Worm (Caenorhabditis elegans) whole organism, L1 larva: ENCODE measurements around the gene W01B6.4.
A peak's percentile ranks its signal among the peaks of the same experiment; 100 is the strongest.

Experiments used
- C04F5.9 ChIP-seq: sonication (generic microtip); optimal IDR thresholded peaks from 2 replicates; lab custom pipeline; 2016; ENCODE audit warnings: missing genetic modification characterization, missing compliant biosample characterization
- aha-1 ChIP-seq: fragments of 150-350 bp; optimal IDR thresholded peaks from 2 replicates; lab custom pipeline; 2014; ENCODE audit warnings: missing biosample characterization, missing genetic modification characterization
- alr-1 ChIP-seq: fragments of 200-800 bp; sonication (Bioruptor generic); optimal IDR thresholded peaks from 2 replicates; lab custom pipeline; 2018; ENCODE audit warnings: borderline replicate concordance, mild to moderate bottlenecking, missing genetic modification characterization, missing compliant biosample characterization
- ama-1 ChIP-seq: fragments of 150-350 bp; optimal IDR thresholded peaks from 2 replicates; lab custom pipeline; 2014
- blmp-1 ChIP-seq: fragments of 150-350 bp; optimal IDR thresholded peaks from 2 replicates; lab custom pipeline; 2014; ENCODE audit warnings: missing biosample characterization, missing genetic modification characterization
- ceh-8 ChIP-seq: fragments of 200-800 bp; sonication (Bioruptor generic); optimal IDR thresholded peaks from 2 replicates; lab custom pipeline; 2018; ENCODE audit warnings: mild to moderate bottlenecking, missing genetic modification characterization, moderate library complexity, missing compliant biosample characterization
- ces-1 ChIP-seq: fragments of 150-350 bp; optimal IDR thresholded peaks from 2 replicates; lab custom pipeline; 2014; ENCODE audit warnings: missing biosample characterization, missing genetic modification reagents, missing genetic modification characterization
- dsc-1 ChIP-seq: sonication (generic microtip); optimal IDR thresholded peaks from 2 replicates; lab custom pipeline; 2016; ENCODE audit warnings: mild to moderate bottlenecking, missing genetic modification characterization, missing compliant biosample characterization
- efl-1 ChIP-seq, 4 experiments: fragments of 150-350 bp; optimal IDR thresholded peaks in 3 of 4; peaks in 1 of 4; 1 replicate in 1 of 4; 2 replicates in 3 of 4; lab custom pipeline; 2014; ENCODE audit warnings: missing biosample characterization in 2 of 4, missing genetic modification characterization in 2 of 4, missing genetic modification reagents in 2 of 4
- efl-3 ChIP-seq: fragments of 200-800 bp; sonication (Bioruptor generic); optimal IDR thresholded peaks from 2 replicates; lab custom pipeline; 2018; ENCODE audit warnings: mild to moderate bottlenecking, missing genetic modification characterization, missing compliant biosample characterization
- elt-3 ChIP-seq, 6 experiments: fragments of 150-350 bp in 1 of 6; sonication (generic microtip); optimal IDR thresholded peaks; 2 replicates each; lab custom pipeline; 2017 to 2018; ENCODE audit warnings: missing biosample characterization in 6 of 6, missing genetic modification characterization in 6 of 6, inconsistent platforms in 1 of 6
- fkh-4 ChIP-seq: sonication (generic microtip); optimal IDR thresholded peaks from 2 replicates; lab custom pipeline; 2016; ENCODE audit warnings: missing compliant biosample characterization, missing genetic modification characterization, borderline replicate concordance
- fkh-8 ChIP-seq: sonication (generic microtip); optimal IDR thresholded peaks from 2 replicates; lab custom pipeline; 2016; ENCODE audit warnings: mild to moderate bottlenecking, missing genetic modification characterization, missing compliant biosample characterization
- hlh-4 ChIP-seq: sonication (generic microtip); optimal IDR thresholded peaks from 2 replicates; lab custom pipeline; 2016; ENCODE audit warnings: mild to moderate bottlenecking, missing genetic modification characterization, missing compliant biosample characterization
- hpl-2 ChIP-seq: fragments of 150-350 bp; optimal IDR thresholded peaks from 2 replicates; lab custom pipeline; 2014; ENCODE audit warnings: missing biosample characterization, missing genetic modification reagents, missing genetic modification characterization
- isw-1 ChIP-seq: fragments of 200-800 bp; sonication (Bioruptor generic); IDR thresholded peaks from 2 replicates; pipeline ENCODE4 v1.3.6; 2022; ENCODE audit warnings: missing genetic modification characterization, missing compliant biosample characterization
- lin-14 ChIP-seq: fragments of 200-800 bp; sonication (Bioruptor generic); optimal IDR thresholded peaks from 2 replicates; lab custom pipeline; 2018; ENCODE audit warnings: mild to moderate bottlenecking, missing genetic modification characterization, moderate library complexity, missing compliant biosample characterization
- lin-15B ChIP-seq: fragments of 150-350 bp; sonication (generic microtip); optimal IDR thresholded peaks from 3 replicates; lab custom pipeline; 2014; ENCODE audit warnings: missing biosample characterization, missing genetic modification characterization
- lin-39 ChIP-seq: fragments of 150-350 bp; optimal IDR thresholded peaks from 2 replicates; lab custom pipeline; 2014; ENCODE audit warnings: missing biosample characterization, missing genetic modification reagents, missing genetic modification characterization
- lir-3 ChIP-seq: sonication (generic microtip); optimal IDR thresholded peaks from 2 replicates; lab custom pipeline; 2016; ENCODE audit warnings: mild to moderate bottlenecking, missing genetic modification characterization, moderate library complexity, missing compliant biosample characterization; ENCODE audit not compliant: poor library complexity
- mab-9 ChIP-seq: fragments of 200-800 bp; sonication (Bioruptor generic); IDR thresholded peaks from 2 replicates; pipeline ENCODE4 v1.3.6; 2022; ENCODE audit warnings: missing genetic modification reagents, missing genetic modification characterization, missing compliant biosample characterization
- mep-1 ChIP-seq: fragments of 150-350 bp; optimal IDR thresholded peaks from 2 replicates; lab custom pipeline; 2014; ENCODE audit warnings: missing biosample characterization, missing genetic modification characterization
- nhr-11 ChIP-seq: fragments of 150-350 bp; optimal IDR thresholded peaks from 2 replicates; lab custom pipeline; 2014; ENCODE audit warnings: missing biosample characterization, missing genetic modification characterization
- nhr-237 ChIP-seq: fragments of 150-350 bp; optimal IDR thresholded peaks from 2 replicates; lab custom pipeline; 2014; ENCODE audit warnings: missing biosample characterization, missing genetic modification characterization
- nhr-71 ChIP-seq: sonication (generic microtip); optimal IDR thresholded peaks from 2 replicates; lab custom pipeline; 2016; ENCODE audit warnings: mild to moderate bottlenecking, missing genetic modification characterization, moderate library complexity, missing compliant biosample characterization
- pax-3 ChIP-seq: fragments of 200-800 bp; sonication (Bioruptor generic); optimal IDR thresholded peaks from 2 replicates; lab custom pipeline; 2018; ENCODE audit warnings: mild to moderate bottlenecking, missing genetic modification characterization, moderate library complexity, missing compliant biosample characterization
- pqm-1 ChIP-seq: sonication (generic microtip); optimal IDR thresholded peaks from 3 replicates; lab custom pipeline; 2017; ENCODE audit warnings: missing biosample characterization, missing genetic modification characterization
- snpc-4 ChIP-seq: fragments of 150-350 bp; optimal IDR thresholded peaks from 2 replicates; lab custom pipeline; 2014; ENCODE audit warnings: missing biosample characterization, missing genetic modification characterization
- snu-23 ChIP-seq: sonication (generic microtip); optimal IDR thresholded peaks from 2 replicates; lab custom pipeline; 2016; ENCODE audit warnings: missing genetic modification characterization, missing compliant biosample characterization
- sup-37 ChIP-seq: fragments of 200-800 bp; sonication (Bioruptor generic); optimal IDR thresholded peaks from 2 replicates; lab custom pipeline; 2018; ENCODE audit warnings: mild to moderate bottlenecking, missing genetic modification characterization, missing compliant biosample characterization
- unc-130 ChIP-seq: fragments of 150-350 bp; optimal IDR thresholded peaks from 2 replicates; lab custom pipeline; 2017; ENCODE audit warnings: missing biosample characterization, missing genetic modification characterization, inconsistent platforms
- unc-86 ChIP-seq: sonication (generic microtip); optimal IDR thresholded peaks from 2 replicates; lab custom pipeline; 2016; ENCODE audit warnings: missing genetic modification characterization, missing compliant biosample characterization
- unc-98 ChIP-seq: fragments of 200-800 bp; sonication (Bioruptor generic); IDR thresholded peaks from 2 replicates; pipeline ENCODE4 v1.3.6; 2022; ENCODE audit warnings: missing genetic modification characterization, missing compliant biosample characterization
- vab-15 ChIP-seq: sonication (generic microtip); optimal IDR thresholded peaks from 2 replicates; lab custom pipeline; 2017; ENCODE audit warnings: missing genotype, mild to moderate bottlenecking, missing genetic modification characterization, missing compliant biosample characterization
- zag-1 ChIP-seq: fragments of 150-350 bp; optimal IDR thresholded peaks from 2 replicates; lab custom pipeline; 2014; ENCODE audit warnings: missing biosample characterization, missing genetic modification characterization
- ztf-11 ChIP-seq, 2 experiments: sonication (generic microtip); optimal IDR thresholded peaks; 2 replicates each; lab custom pipeline; 2016 to 2017; ENCODE audit warnings: missing genetic modification characterization in 2 of 2, missing biosample characterization in 1 of 2, missing compliant biosample characterization in 1 of 2
- ztf-4 ChIP-seq: fragments of 150-350 bp; optimal IDR thresholded peaks from 2 replicates; lab custom pipeline; 2014; ENCODE audit warnings: missing biosample characterization, missing genetic modification characterization

The W01B6.4 gene

ce11 chrIV:10075899-10076298, 639 bp downstream of the W01B6.4 start, which contains the start of gene W01B6.5:
W01B6.5 (plus strand) TSS chrIV:10076199.
- TF ChIP-seq C04F5.9 (tag; lab: Kevin White, UChicago) = no peak
- TF ChIP-seq unc-98 = no peak
- TF ChIP-seq hlh-4 (tag; lab: Kevin White, UChicago) = no peak
- no peak for TF ChIP-seq efl-1 (optimal IDR thresholded peaks at IDR 0.05; lab: Kevin White, UChicago)
- peak in 1 of 2 experiments; percentile 40 for TF ChIP-seq efl-1 (GFP tag; optimal IDR thresholded peaks at IDR 0.05 in 1 of 2; lab: Kevin White, UChicago)
- no peak for TF ChIP-seq dsc-1 (tag; lab: Kevin White, UChicago)

- no peak for TF ChIP-seq sup-37
- no peak for TF ChIP-seq ztf-11 (tag; optimal IDR thresholded peaks at IDR 0.05; lab: Kevin White, UChicago)
- no peak for TF ChIP-seq fkh-8 (tag; lab: Kevin White, UChicago)
- no peak for TF ChIP-seq dsc-1 (tag; lab: Kevin White, UChicago)
- TF ChIP-seq snu-23 = no peak
- no peak for TF ChIP-seq hpl-2 (GFP tag; lab: Kevin White, UChicago)
- TF ChIP-seq lin-15B (tag; lab: Kevin White, UChicago) = no peak
- TF ChIP-seq elt-3 (tag; optimal IDR thresholded peaks at IDR 0.05; lab: Kevin White, UChicago) = no peak
- TF ChIP-seq unc-130 (tag; lab: Kevin White, UChicago) = no peak
Observed at ce11 chrIV:10078003-10078402, 2.7 kb downstream of the W01B6.4 start.

ce11 chrIV:10080816-10081215, 5.6 kb downstream of the W01B6.4 start, which contains the start of gene W01B6.6:
W01B6.6 (plus strand) TSS chrIV:10081116.
- TF ChIP-seq snpc-4 (no peak), vab-15 (tag; lab: Kevin White, UChicago) (no peak), blmp-1 (no peak), unc-86 (tag; lab: Kevin White, UChicago) (no peak), isw-1 (GFP tag; lab: Robert Waterston, UW) (no peak), fkh-4 (no peak), mab-9 (no peak), sup-37 (no peak), C04F5.9 (tag; lab: Kevin White, UChicago) (no peak), aha-1 (no peak), mep-1 (no peak), ama-1 (lab: Kevin White, UChicago) (no peak), pqm-1 (tag; lab: Kevin White, UChicago) (no peak), lin-39 (tag; lab: Kevin White, UChicago) (no peak), alr-1 (tag; lab: Kevin White, UChicago) (no peak), nhr-71 (no peak), elt-3 (tag; optimal IDR thresholded peaks at IDR 0.05; lab: Kevin White, UChicago) (no peak), unc-130 (tag; lab: Kevin White, UChicago) (no peak), ztf-4 (tag; lab: Kevin White, UChicago) (no peak)

ce11 chrIV:10084323-10084959, 9.2 kb downstream of the W01B6.4 start, which contains the start of gene W01B6.8:
W01B6.8 (minus strand) TSS chrIV:10084373.
- TF ChIP-seq lin-14 (no peak), lir-3 (tag; lab: Kevin White, UChicago) (no peak), pax-3 (tag; lab: Kevin White, UChicago) (no peak), nhr-237 (tag; lab: Kevin White, UChicago) (no peak), ces-1 (no peak), zag-1 (tag; lab: Kevin White, UChicago) (no peak), efl-1 (optimal IDR thresholded peaks at IDR 0.05; lab: Kevin White, UChicago) (no peak), efl-1 (GFP tag; optimal IDR thresholded peaks at IDR 0.05 in 1 of 2; lab: Kevin White, UChicago) (peak in 1 of 2 experiments; percentile 81), nhr-11 (tag; lab: Kevin White, UChicago) (no peak), ceh-8 (GFP tag; lab: Kevin White, UChicago) (peak; percentile 83), efl-3 (GFP tag; lab: Kevin White, UChicago) (no peak)
